Worm (Caenorhabditis elegans): ENCODE results near the gene gbb-2.

The gbb-2 gene

DNA sequence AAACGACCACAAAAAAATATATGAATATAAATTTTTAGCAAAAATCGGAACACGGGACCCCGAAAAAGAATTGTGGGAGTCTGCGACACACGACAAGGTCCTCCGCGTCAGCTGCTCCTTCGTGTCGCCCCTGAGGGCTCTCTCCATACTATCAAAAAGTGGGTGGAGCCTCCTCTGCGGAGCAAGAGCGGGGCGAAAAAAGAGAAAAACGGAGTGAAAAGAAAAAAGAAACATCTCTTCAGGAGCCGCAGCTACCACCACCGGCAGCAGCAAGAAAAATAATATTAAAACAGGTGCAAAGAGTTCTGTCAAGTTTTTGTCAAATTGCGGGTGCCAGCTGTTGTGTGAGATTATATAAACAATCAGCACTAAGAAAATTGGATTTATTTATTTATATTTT, at the start of gene gbb-2:
TSS of gene gbb-2 (minus strand) at position 112 of the 400 bp plus-strand sequence.
- TF ChIP-seq tra-4 (tag; optimal IDR thresholded peaks at IDR 0.05), result no peak
- no peak for TF ChIP-seq B0310.2 (tag; optimal IDR thresholded peaks at IDR 0.05)
- no peak for TF ChIP-seq sea-1 (GFP tag; conservative IDR thresholded peaks at IDR 0.05)
- no peak for TF ChIP-seq flt-1 (GFP tag; IDR thresholded peaks at IDR 0.05)
- TF ChIP-seq pes-1 (GFP tag; IDR thresholded peaks at IDR 0.05), result no peak

DNA sequence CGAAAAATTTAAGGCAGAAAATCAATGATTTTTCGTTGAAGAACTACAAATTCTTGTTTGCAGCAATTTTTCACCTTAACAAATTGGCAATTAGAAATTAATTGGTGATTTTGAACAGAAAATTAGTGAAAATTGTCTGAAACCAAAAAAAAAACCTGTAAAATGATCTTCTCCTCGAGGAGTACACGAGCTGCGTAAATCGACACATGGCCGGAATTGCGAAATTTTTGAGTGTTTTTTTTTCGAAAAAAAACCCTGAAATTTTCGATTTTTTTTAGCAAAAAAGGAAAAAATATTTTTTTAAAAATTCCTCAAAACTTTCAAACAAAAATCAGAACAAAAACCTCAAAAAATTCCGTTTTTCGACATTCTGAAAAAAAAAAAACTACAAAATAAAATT, 45.0 kb upstream of the gbb-2 start:
- TF ChIP-seq tbx-37 (GFP tag; conservative IDR thresholded peaks at IDR 0.05), result no peak
- no peak for TF ChIP-seq hmbx-1 (tag; optimal IDR thresholded peaks at IDR 0.05)
- TF ChIP-seq tra-4 (tag; optimal IDR thresholded peaks at IDR 0.05), result no peak
- no peak for TF ChIP-seq sea-1 (GFP tag; conservative IDR thresholded peaks at IDR 0.05)
- TF ChIP-seq hnd-1 (tag; optimal IDR thresholded peaks at IDR 0.05), result no peak
- no peak for TF ChIP-seq scrt-1 (GFP tag; IDR thresholded peaks at IDR 0.05)
- no peak for TF ChIP-seq F13C5.2 (tag; optimal IDR thresholded peaks at IDR 0.05)

DNA sequence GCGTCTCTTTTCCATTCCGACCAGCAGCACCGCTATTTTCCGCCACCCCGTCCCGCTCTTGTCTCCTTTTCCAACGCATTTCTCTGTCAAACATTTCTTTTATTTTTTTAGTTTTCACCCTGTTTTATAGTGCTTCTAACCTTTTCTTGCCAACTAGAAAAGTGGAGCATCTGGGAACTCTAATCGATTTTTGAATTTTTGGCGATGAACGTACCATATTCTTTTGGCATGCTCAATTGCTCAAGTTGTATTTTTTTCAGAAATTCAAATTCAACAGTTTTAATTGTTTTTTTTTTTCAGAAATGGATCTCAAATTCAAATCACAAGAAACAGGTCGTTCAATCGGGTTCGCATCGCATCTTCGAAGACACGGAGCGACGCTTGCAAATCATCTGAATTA, 41.7 kb upstream of the gbb-2 start, which contains the start of gene ZK185.1:
TSS of gene ZK185.1 (plus strand) at position 301 of the 400 bp plus-strand sequence.
- TF ChIP-seq hmg-4 (GFP tag; optimal IDR thresholded peaks at IDR 0.05) (no peak), aly-1 (tag; optimal IDR thresholded peaks at IDR 0.05) (peak; percentile 5)

DNA sequence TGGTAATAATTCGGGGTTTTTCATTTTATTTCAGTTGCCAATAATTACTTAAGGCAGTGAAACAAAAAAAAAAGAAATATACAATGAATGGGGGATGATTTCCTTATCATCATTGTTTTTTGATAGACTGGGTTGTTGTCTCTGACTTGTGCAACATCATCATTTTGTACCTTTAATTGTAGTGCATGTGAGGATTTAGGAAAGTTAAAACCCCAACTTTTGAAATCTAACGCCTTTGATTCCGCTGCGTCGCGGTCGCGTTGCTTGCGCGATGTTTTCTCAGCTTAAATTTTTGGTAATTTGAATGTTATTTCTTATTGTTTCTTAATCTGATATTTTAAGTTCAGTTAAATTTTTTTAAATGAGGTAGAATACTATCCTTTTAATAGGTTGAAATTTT, 39.3 kb upstream of the gbb-2 start, which contains the start of gene ZK185.5:
TSS of gene ZK185.5 (minus strand) at position 101 of the 400 bp plus-strand sequence.
- TF ChIP-seq pes-1 (GFP tag; IDR thresholded peaks at IDR 0.05) (no peak), B0310.2 (tag; optimal IDR thresholded peaks at IDR 0.05) (no peak), ceh-36 (tag; optimal IDR thresholded peaks at IDR 0.05) (no peak), tbx-37 (GFP tag; conservative IDR thresholded peaks at IDR 0.05) (no peak), ama-1 (optimal IDR thresholded peaks at IDR 0.05) (no peak), ceh-13 (GFP tag; optimal IDR thresholded peaks at IDR 0.05) (no peak), flt-1 (GFP tag; IDR thresholded peaks at IDR 0.05) (no peak), hmg-4 (GFP tag; optimal IDR thresholded peaks at IDR 0.05) (no peak), tra-4 (tag; optimal IDR thresholded peaks at IDR 0.05) (no peak), sea-1 (GFP tag; conservative IDR thresholded peaks at IDR 0.05) (no peak), F13C5.2 (tag; optimal IDR thresholded peaks at IDR 0.05) (no peak), ets-7 (tag; optimal IDR thresholded peaks at IDR 0.05) (no peak), scrt-1 (GFP tag; IDR thresholded peaks at IDR 0.05) (no peak), hnd-1 (tag; optimal IDR thresholded peaks at IDR 0.05) (no peak)

DNA sequence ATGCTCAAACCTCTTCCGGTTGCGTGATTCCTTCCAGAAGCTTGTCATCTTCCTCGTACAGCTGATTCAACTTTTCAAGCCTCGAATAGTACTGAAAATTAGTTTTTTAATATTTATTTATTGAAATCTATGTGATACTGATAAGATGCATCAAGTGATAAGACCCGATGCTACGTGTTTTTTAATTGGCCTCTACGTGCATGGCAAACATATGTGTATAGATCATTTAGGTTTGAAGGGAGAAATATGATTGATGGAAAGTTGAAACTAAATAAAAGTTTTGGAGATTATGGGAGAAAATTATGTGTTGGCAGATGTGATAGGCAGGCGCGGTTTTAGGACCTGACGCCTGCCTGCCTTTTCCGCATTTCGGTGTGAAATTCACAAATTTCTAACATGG, 37.7 kb upstream of the gbb-2 start:
- TF ChIP-seq flt-1 (GFP tag; IDR thresholded peaks at IDR 0.05), result no peak
- TF ChIP-seq tbx-37 (GFP tag; conservative IDR thresholded peaks at IDR 0.05), result no peak
- no peak for TF ChIP-seq pes-1 (GFP tag; IDR thresholded peaks at IDR 0.05)
- TF ChIP-seq scrt-1 (GFP tag; IDR thresholded peaks at IDR 0.05), result no peak
- no peak for TF ChIP-seq ceh-36 (tag; optimal IDR thresholded peaks at IDR 0.05)
- TF ChIP-seq sea-1 (GFP tag; conservative IDR thresholded peaks at IDR 0.05), result no peak
- no peak for TF ChIP-seq ets-7 (tag; optimal IDR thresholded peaks at IDR 0.05)
- no peak for TF ChIP-seq hmg-4 (GFP tag; optimal IDR thresholded peaks at IDR 0.05)

DNA sequence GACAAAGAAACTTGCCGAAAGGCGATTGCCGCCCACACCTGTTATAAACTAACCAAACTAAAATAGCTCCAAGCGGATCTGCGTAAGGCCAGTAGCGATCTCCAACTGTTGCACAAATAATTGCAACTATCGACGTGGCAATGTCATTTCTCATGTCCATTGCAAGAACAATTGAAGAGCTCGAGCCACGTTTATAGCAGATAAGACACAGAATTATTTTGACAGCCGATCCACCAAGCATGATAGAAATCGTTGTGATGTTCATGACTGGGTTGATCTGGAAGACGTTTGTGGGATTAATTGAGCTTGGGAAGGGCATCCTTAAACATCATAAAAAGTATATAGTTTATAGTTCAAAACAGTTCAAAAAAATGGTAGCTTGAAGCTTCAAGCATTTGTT, 36.4 kb upstream of the gbb-2 start:
- TF ChIP-seq hmg-4 (GFP tag; optimal IDR thresholded peaks at IDR 0.05) (no peak), hnd-1 (tag; optimal IDR thresholded peaks at IDR 0.05) (no peak)

DNA sequence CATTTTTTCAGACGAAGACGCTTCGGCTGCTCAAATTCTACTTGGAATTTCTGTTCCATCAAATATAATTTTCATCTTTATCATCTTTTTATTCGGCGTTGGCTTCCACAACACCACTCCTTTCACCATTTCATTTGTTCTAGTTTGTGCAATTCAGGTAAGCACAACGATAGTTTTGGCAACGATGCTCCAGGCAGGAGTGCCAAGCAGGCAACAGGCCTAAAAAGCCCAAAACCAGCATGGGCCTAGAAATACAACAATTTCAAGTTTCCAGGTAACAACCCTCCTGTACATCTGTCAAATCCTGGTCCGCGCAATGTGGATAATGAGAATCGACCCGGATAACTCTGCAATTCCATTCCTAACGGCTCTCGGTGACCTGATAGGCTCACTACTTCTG, 34.6 kb upstream of the gbb-2 start:
- no peak for TF ChIP-seq tra-4 (tag; optimal IDR thresholded peaks at IDR 0.05)
- no peak for TF ChIP-seq ets-7 (tag; optimal IDR thresholded peaks at IDR 0.05)
- no peak for TF ChIP-seq sea-1 (GFP tag; conservative IDR thresholded peaks at IDR 0.05)
- no peak for TF ChIP-seq aly-1 (tag; optimal IDR thresholded peaks at IDR 0.05)
- TF ChIP-seq hmbx-1 (tag; optimal IDR thresholded peaks at IDR 0.05), result no peak
- TF ChIP-seq tbx-37 (GFP tag; conservative IDR thresholded peaks at IDR 0.05), result no peak
- no peak for TF ChIP-seq B0310.2 (tag; optimal IDR thresholded peaks at IDR 0.05)

DNA sequence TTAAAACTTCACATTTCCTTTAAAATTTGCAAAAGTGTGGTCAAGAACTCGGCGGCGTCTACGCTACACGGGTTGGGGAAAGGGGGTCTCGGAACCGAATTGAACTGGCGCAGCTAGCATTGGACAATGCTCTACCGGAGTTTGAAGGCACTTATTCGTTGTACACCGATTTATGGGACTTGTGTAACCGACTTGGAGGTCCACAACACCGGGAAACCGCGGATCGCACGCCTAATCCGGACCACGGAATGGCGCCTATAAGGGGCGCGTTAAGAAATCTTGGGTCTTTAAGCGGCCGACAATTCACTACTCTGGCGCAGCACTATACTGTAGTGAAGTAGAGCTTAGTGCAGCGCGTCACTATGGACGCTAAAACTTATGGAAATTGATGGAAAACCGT, 32.1 kb upstream of the gbb-2 start:
- no peak for TF ChIP-seq ama-1 (optimal IDR thresholded peaks at IDR 0.05)
- TF ChIP-seq ceh-13 (GFP tag; optimal IDR thresholded peaks at IDR 0.05), result no peak
- TF ChIP-seq sea-1 (GFP tag; conservative IDR thresholded peaks at IDR 0.05), result no peak
- TF ChIP-seq tbx-37 (GFP tag; conservative IDR thresholded peaks at IDR 0.05), result no peak
- no peak for TF ChIP-seq hmbx-1 (tag; optimal IDR thresholded peaks at IDR 0.05)
- no peak for TF ChIP-seq flt-1 (GFP tag; IDR thresholded peaks at IDR 0.05)
- TF ChIP-seq hmg-4 (GFP tag; optimal IDR thresholded peaks at IDR 0.05), result no peak
- TF ChIP-seq aly-1 (tag; optimal IDR thresholded peaks at IDR 0.05), result no peak
- TF ChIP-seq tbx-11 (GFP tag; IDR thresholded peaks at IDR 0.05), result no peak
- no peak for TF ChIP-seq ets-7 (tag; optimal IDR thresholded peaks at IDR 0.05)
- TF ChIP-seq B0310.2 (tag; optimal IDR thresholded peaks at IDR 0.05), result no peak

DNA sequence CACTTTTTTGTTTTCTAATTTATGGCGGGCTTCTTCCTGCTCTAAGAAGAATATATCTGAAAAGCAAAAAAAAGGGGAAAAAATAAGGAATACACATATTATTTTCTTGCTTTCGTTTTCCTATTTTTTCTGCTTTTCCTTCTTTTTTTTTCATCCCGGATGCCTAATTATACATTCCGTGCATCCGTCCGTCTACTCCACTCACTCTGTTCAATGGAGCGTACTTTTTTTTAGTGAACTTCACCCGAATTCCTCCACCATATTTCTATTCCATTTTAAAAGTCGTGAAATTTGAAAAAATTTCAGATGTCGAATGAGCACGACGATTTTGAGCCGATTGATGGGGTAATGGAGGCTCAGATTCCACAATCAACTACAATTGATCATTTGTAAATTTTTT, 29.7 kb upstream of the gbb-2 start, which contains the start of gene ZK185.2:
TSS of gene ZK185.2 (plus strand) at position 301 of the 400 bp plus-strand sequence.
- TF ChIP-seq ama-1 (optimal IDR thresholded peaks at IDR 0.05) (no peak), tbx-11 (GFP tag; IDR thresholded peaks at IDR 0.05) (no peak), scrt-1 (GFP tag; IDR thresholded peaks at IDR 0.05) (no peak), sea-1 (GFP tag; conservative IDR thresholded peaks at IDR 0.05) (no peak), tbx-37 (GFP tag; conservative IDR thresholded peaks at IDR 0.05) (no peak), aly-1 (tag; optimal IDR thresholded peaks at IDR 0.05) (no peak), tra-4 (tag; optimal IDR thresholded peaks at IDR 0.05) (no peak), hnd-1 (tag; optimal IDR thresholded peaks at IDR 0.05) (no peak)
